Worm (Caenorhabditis elegans) whole organism, young adult: Measurements from ENCODE around the gene ech-9.

ENCODE experiments used
- B0035.1 ChIP-seq: sonication (generic microtip); optimal IDR thresholded peaks from 2 replicates; lab custom pipeline; 2016; ENCODE audit warnings: missing genetic modification characterization, mild to moderate bottlenecking, missing compliant biosample characterization, missing genotype, missing genetic modification reagents
- C17E4.6 ChIP-seq: fragments of 200-800 bp; sonication (Bioruptor generic); IDR thresholded peaks from 2 replicates; pipeline ENCODE4 v1.3.6; 2022; ENCODE audit warnings: missing genetic modification reagents, missing genetic modification characterization, missing compliant biosample characterization
- F10E7.11 ChIP-seq: sonication (generic microtip); optimal IDR thresholded peaks from 2 replicates; lab custom pipeline; 2017; ENCODE audit warnings: mild to moderate bottlenecking, missing genetic modification characterization, moderate library complexity, missing compliant biosample characterization
- F33H1.4 ChIP-seq: fragments of 200-800 bp; sonication (Bioruptor generic); IDR thresholded peaks from 2 replicates; pipeline ENCODE4 v1.3.6; 2022; ENCODE audit warnings: missing genetic modification reagents, missing genetic modification characterization, missing compliant biosample characterization
- K11D2.4 ChIP-seq: fragments of 200-800 bp; sonication (Bioruptor generic); IDR thresholded peaks from 2 replicates; pipeline ENCODE4 v1.3.6; 2022; ENCODE audit warnings: missing genetic modification reagents, missing genetic modification characterization, missing compliant biosample characterization
- T07F8.4 ChIP-seq: sonication (generic microtip); optimal IDR thresholded peaks from 2 replicates; lab custom pipeline; 2016; ENCODE audit warnings: mild to moderate bottlenecking, missing genetic modification characterization, moderate library complexity, missing compliant biosample characterization
- T26A5.8 ChIP-seq: sonication (generic microtip); optimal IDR thresholded peaks from 2 replicates; lab custom pipeline; 2016; ENCODE audit warnings: missing genetic modification characterization, missing compliant biosample characterization
- Y53G8AR.9 ChIP-seq: fragments of 200-800 bp; sonication (Bioruptor generic); conservative IDR thresholded peaks from 2 replicates; pipeline ENCODE4 v1.3.6; 2022; ENCODE audit warnings: missing genetic modification reagents, missing genetic modification characterization, missing compliant biosample characterization
- Y79H2A.3 ChIP-seq: fragments of 200-800 bp; sonication (Bioruptor generic); conservative IDR thresholded peaks from 2 replicates; pipeline ENCODE4 v1.3.6; 2022; ENCODE audit warnings: missing genetic modification reagents, missing genetic modification characterization, missing compliant biosample characterization
- aptf-2 ChIP-seq: fragments of 200-800 bp; sonication (Bioruptor generic); conservative IDR thresholded peaks from 2 replicates; pipeline ENCODE4 v1.3.6; 2022; ENCODE audit warnings: missing genetic modification reagents, missing genetic modification characterization, missing compliant biosample characterization
- aptf-3 ChIP-seq: fragments of 200-800 bp; sonication (Bioruptor generic); IDR thresholded peaks from 2 replicates; pipeline ENCODE4 v1.3.6; 2022; ENCODE audit warnings: missing genetic modification characterization, missing compliant biosample characterization
- athp-1 ChIP-seq: sonication (generic microtip); optimal IDR thresholded peaks from 2 replicates; lab custom pipeline; 2017; ENCODE audit warnings: mild to moderate bottlenecking, missing genetic modification characterization, missing compliant biosample characterization
- attf-5 ChIP-seq: fragments of 200-800 bp; sonication (Bioruptor generic); optimal IDR thresholded peaks from 2 replicates; lab custom pipeline; 2018; ENCODE audit warnings: mild to moderate bottlenecking, missing genetic modification characterization, missing compliant biosample characterization
- ccch-3 ChIP-seq: fragments of 200-800 bp; sonication (Bioruptor generic); optimal IDR thresholded peaks from 2 replicates; lab custom pipeline; 2018; ENCODE audit warnings: mild to moderate bottlenecking, missing genetic modification characterization, missing compliant biosample characterization
- cebp-1 ChIP-seq, 2 experiments: fragments of 200-800 bp in 1 of 2; sonication (Bioruptor generic) in 1 of 2; sonication (generic microtip) in 1 of 2; IDR thresholded peaks in 1 of 2; optimal IDR thresholded peaks in 1 of 2; 2 replicates each; pipeline versions ENCODE4 v1.3.6 to Lab custom; 2017 to 2022; ENCODE audit warnings: missing compliant biosample characterization in 2 of 2, missing genetic modification characterization in 2 of 2, mild to moderate bottlenecking in 1 of 2, missing genetic modification reagents in 1 of 2, moderate library complexity in 1 of 2
- cebp-2 ChIP-seq: fragments of 200-800 bp; sonication (Bioruptor generic); IDR thresholded peaks from 2 replicates; pipeline ENCODE4 v1.3.6; 2022; ENCODE audit warnings: missing genetic modification characterization, missing compliant biosample characterization
- dox-1 ChIP-seq: fragments of 200-800 bp; sonication (Bioruptor generic); IDR thresholded peaks from 2 replicates; pipeline ENCODE4 v1.3.6; 2022; ENCODE audit warnings: missing genetic modification reagents, missing genetic modification characterization, missing compliant biosample characterization
- dpl-1 ChIP-seq: fragments of 150-350 bp; optimal IDR thresholded peaks from 2 replicates; lab custom pipeline; 2014; ENCODE audit warnings: missing biosample characterization, missing genetic modification reagents, missing genetic modification characterization
- efl-1 ChIP-seq: fragments of 150-350 bp; optimal IDR thresholded peaks from 2 replicates; lab custom pipeline; 2014; ENCODE audit warnings: missing biosample characterization, missing genetic modification reagents, missing genetic modification characterization
- ekl-4 ChIP-seq: fragments of 200-800 bp; sonication (Bioruptor generic); IDR thresholded peaks from 2 replicates; pipeline ENCODE4 v1.3.6; 2022; ENCODE audit warnings: missing genetic modification reagents, missing genetic modification characterization, missing compliant biosample characterization
- ets-4 ChIP-seq: fragments of 200-800 bp; sonication (Bioruptor generic); optimal IDR thresholded peaks from 2 replicates; lab custom pipeline; 2018; ENCODE audit warnings: mild to moderate bottlenecking, missing genetic modification characterization, missing compliant biosample characterization
- him-1 ChIP-seq: sonication (generic microtip); optimal IDR thresholded peaks from 2 replicates; lab custom pipeline; 2016; ENCODE audit warnings: missing genotype, missing genetic modification reagents, missing genetic modification characterization, missing compliant biosample characterization
- hmg-20 ChIP-seq: fragments of 200-800 bp; sonication (Bioruptor generic); IDR thresholded peaks from 2 replicates; pipeline ENCODE4 v1.3.6; 2022; ENCODE audit warnings: missing genetic modification reagents, missing genetic modification characterization, missing compliant biosample characterization
- hsf-1 ChIP-seq: fragments of 200-800 bp; sonication (Bioruptor generic); IDR thresholded peaks from 2 replicates; pipeline ENCODE4 v1.3.6; 2022; ENCODE audit warnings: missing genetic modification reagents, missing genetic modification characterization, missing compliant biosample characterization
- lag-1 ChIP-seq: fragments of 200-800 bp; sonication (Bioruptor generic); IDR thresholded peaks from 2 replicates; pipeline ENCODE4 v1.3.6; 2022; ENCODE audit warnings: missing genetic modification reagents, missing genetic modification characterization, missing compliant biosample characterization
- let-607 ChIP-seq, 2 experiments: fragments of 200-800 bp in 1 of 2; sonication (Bioruptor generic) in 1 of 2; sonication (generic microtip) in 1 of 2; optimal IDR thresholded peaks; 2 replicates each; lab custom pipeline; 2016 to 2018; ENCODE audit warnings: mild to moderate bottlenecking in 2 of 2, missing compliant biosample characterization in 2 of 2, missing genetic modification characterization in 2 of 2, moderate library complexity in 2 of 2, missing genotype in 1 of 2
- lin-35 ChIP-seq, 3 experiments: fragments of 150-350 bp in 2 of 3; sonication (generic microtip) in 1 of 3; optimal IDR thresholded peaks; 2 replicates each; lab custom pipeline; 2014 to 2018; ENCODE audit warnings: missing biosample characterization in 3 of 3, missing genetic modification characterization in 3 of 3, missing genetic modification reagents in 3 of 3
- lsl-1 ChIP-seq: fragments of 200-800 bp; sonication (Bioruptor generic); optimal IDR thresholded peaks from 2 replicates; lab custom pipeline; 2018; ENCODE audit warnings: mild to moderate bottlenecking, missing genetic modification characterization, moderate library complexity, missing compliant biosample characterization
- madf-10 ChIP-seq: sonication (generic microtip); optimal IDR thresholded peaks from 2 replicates; lab custom pipeline; 2016; ENCODE audit warnings: mild to moderate bottlenecking, missing genetic modification characterization, missing compliant biosample characterization
- madf-6 ChIP-seq: fragments of 200-800 bp; sonication (Bioruptor generic); IDR thresholded peaks from 2 replicates; pipeline ENCODE4 v1.3.6; 2022; ENCODE audit warnings: missing genetic modification reagents, missing genetic modification characterization, missing compliant biosample characterization
- mel-28 ChIP-seq: sonication (generic microtip); optimal IDR thresholded peaks from 2 replicates; lab custom pipeline; 2016; ENCODE audit warnings: borderline replicate concordance, mild to moderate bottlenecking, missing genetic modification characterization, missing compliant biosample characterization
- nfya-2 ChIP-seq: fragments of 200-800 bp; sonication (Bioruptor generic); IDR thresholded peaks from 2 replicates; pipeline ENCODE4 v1.3.6; 2022; ENCODE audit warnings: missing genetic modification reagents, missing genetic modification characterization, missing compliant biosample characterization
- nhr-179 ChIP-seq: sonication (generic microtip); optimal IDR thresholded peaks from 2 replicates; lab custom pipeline; 2016; ENCODE audit warnings: mild to moderate bottlenecking, missing genetic modification characterization, missing compliant biosample characterization
- nhr-80 ChIP-seq: sonication (generic microtip); optimal IDR thresholded peaks from 2 replicates; lab custom pipeline; 2016; ENCODE audit warnings: missing genetic modification characterization, missing compliant biosample characterization
- rpc-1 ChIP-seq, 2 experiments: fragments of 150-350 bp in 1 of 2; sonication (generic microtip) in 1 of 2; optimal IDR thresholded peaks; 2 replicates each; lab custom pipeline; 2014 to 2018; ENCODE audit warnings: missing biosample characterization in 1 of 2, missing genetic modification characterization in 1 of 2, missing genetic modification reagents in 1 of 2, missing genotype in 1 of 2
- sptf-2 ChIP-seq: fragments of 200-800 bp; sonication (Bioruptor generic); optimal IDR thresholded peaks from 2 replicates; lab custom pipeline; 2018; ENCODE audit warnings: mild to moderate bottlenecking, missing genetic modification characterization, missing compliant biosample characterization
- tbp1 ChIP-seq: fragments of 200-800 bp; sonication (Bioruptor generic); optimal IDR thresholded peaks from 2 replicates; lab custom pipeline; 2018; ENCODE audit warnings: mild to moderate bottlenecking, missing genetic modification characterization, missing compliant biosample characterization
- zfh-2 ChIP-seq: fragments of 200-800 bp; sonication (Bioruptor generic); conservative IDR thresholded peaks from 2 replicates; pipeline ENCODE4 v1.3.6; 2022; ENCODE audit warnings: missing genetic modification reagents, missing genetic modification characterization, missing compliant biosample characterization
- ztf-18 ChIP-seq: sonication (generic microtip); optimal IDR thresholded peaks from 2 replicates; lab custom pipeline; 2016; ENCODE audit warnings: missing genotype, mild to moderate bottlenecking, missing genetic modification characterization, missing compliant biosample characterization
- ztf-22 ChIP-seq: fragments of 200-800 bp; sonication (Bioruptor generic); optimal IDR thresholded peaks from 2 replicates; lab custom pipeline; 2018; ENCODE audit warnings: mild to moderate bottlenecking, missing genetic modification characterization, moderate library complexity, missing compliant biosample characterization
- ztf-25 ChIP-seq: fragments of 200-800 bp; sonication (Bioruptor generic); IDR thresholded peaks from 2 replicates; pipeline ENCODE4 v1.3.6; 2022; ENCODE audit warnings: missing genetic modification reagents, missing genetic modification characterization, missing compliant biosample characterization
- ztf-26 ChIP-seq: sonication (generic microtip); optimal IDR thresholded peaks from 2 replicates; lab custom pipeline; 2017; ENCODE audit warnings: missing genetic modification characterization, missing compliant biosample characterization
- ztf-28 ChIP-seq: fragments of 200-800 bp; sonication (Bioruptor generic); IDR thresholded peaks from 2 replicates; pipeline ENCODE4 v1.3.6; 2022; ENCODE audit warnings: missing genetic modification reagents, missing genetic modification characterization, missing compliant biosample characterization

The ech-9 gene

DNA sequence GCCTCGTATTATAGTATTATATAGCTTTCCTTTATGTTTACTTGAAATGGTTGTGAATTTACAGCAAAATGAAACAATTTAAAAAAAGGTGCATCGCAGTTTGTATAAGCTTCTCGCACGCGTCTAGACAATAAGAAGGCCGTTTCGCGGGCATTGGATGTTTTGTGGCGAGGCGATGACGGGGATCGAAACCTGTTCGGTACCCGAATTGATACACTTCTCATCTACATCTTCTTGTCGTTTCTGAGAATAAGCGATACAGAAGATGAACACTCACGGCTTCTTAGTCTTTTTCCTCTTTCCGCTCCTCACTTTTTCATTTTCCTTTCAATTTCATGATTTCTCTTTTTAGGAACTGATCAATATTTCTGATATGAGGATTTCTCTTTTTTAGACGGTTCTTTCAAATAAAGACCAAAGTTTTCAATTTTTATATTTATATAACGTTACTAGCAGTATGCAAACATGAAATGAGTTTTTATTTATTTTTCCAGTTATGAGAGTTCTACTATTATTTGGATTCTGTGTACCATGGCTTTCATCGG, 10.6 kb upstream of the ech-9 start, which contains the start of gene F01G10.10 (continued):
- TF ChIP-seq ztf-22 (GFP tag; lab: Kevin White, UChicago) (peak; percentile 17), C17E4.6 (GFP tag; lab: Robert Waterston, UW) (peak; percentile 37; the same call in 1 of the 2 replicates), Y79H2A.3 (GFP tag; lab: Robert Waterston, UW) (peak; percentile 61; the same call in 1 of the 2 replicates), cebp-2 (GFP tag; lab: Robert Waterston, UW) (no peak), ztf-25 (GFP tag; lab: Robert Waterston, UW) (0 out of 2 replicates have a peak, but pooled peaks have one; percentile 64), tbp1 (peak; percentile 1), zfh-2 (GFP tag; lab: Robert Waterston, UW) (no peak)
- TF ChIP-seq, all 124 proteins: peak for 39

DNA sequence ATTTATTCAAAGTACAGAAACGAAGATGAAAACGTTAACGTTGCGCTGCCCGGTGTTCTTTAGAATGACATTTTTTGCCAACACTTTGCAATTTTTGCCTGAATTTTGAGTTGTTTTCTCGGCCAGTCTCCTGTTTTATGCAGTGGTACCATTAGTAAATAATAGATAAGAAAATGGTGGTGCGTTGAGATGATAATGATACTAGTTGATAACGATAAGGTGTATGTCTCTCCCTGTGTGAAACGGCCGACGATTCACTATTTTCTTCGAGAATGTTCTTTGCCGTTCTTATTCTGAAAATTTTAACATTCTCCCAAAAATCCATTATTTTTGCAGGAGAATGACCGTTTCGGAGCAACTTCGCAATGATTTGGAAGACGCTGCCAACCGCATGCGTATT, 8.1 kb upstream of the ech-9 start, which contains the start of gene tkt-1:
TSS of gene tkt-1 (plus strand) at position 337 of the 400 bp plus-strand sequence.
- TF ChIP-seq nhr-80 (tag; lab: Kevin White, UChicago), result peak; percentile 74
- peak; percentile 26 for TF ChIP-seq ets-4 (GFP tag; lab: Kevin White, UChicago)
- no peak for TF ChIP-seq ztf-25 (GFP tag; lab: Robert Waterston, UW)
- peak; percentile 10 for TF ChIP-seq tbp1
- no peak for TF ChIP-seq K11D2.4 (GFP tag; lab: Robert Waterston, UW)
- no peak for TF ChIP-seq sptf-2
- no peak for TF ChIP-seq lsl-1
- no peak for TF ChIP-seq let-607 (tag; optimal IDR thresholded peaks at IDR 0.05; lab: Kevin White, UChicago)
- no peak for TF ChIP-seq T07F8.4 (tag; lab: Kevin White, UChicago)
- peak; percentile 74 for TF ChIP-seq hsf-1 (GFP tag; lab: Robert Waterston, UW)
- no peak for TF ChIP-seq cebp-1 (GFP tag; IDR thresholded peaks at IDR 0.05; lab: Robert Waterston, UW)
- TF ChIP-seq cebp-1 (tag; optimal IDR thresholded peaks at IDR 0.05; lab: Kevin White, UChicago), result peak; percentile 4
- TF ChIP-seq lag-1 (GFP tag; lab: Robert Waterston, UW), result no peak
- TF ChIP-seq athp-1 (tag; lab: Kevin White, UChicago), result no peak
- no peak for TF ChIP-seq madf-6 (GFP tag; lab: Robert Waterston, UW)
- TF ChIP-seq ztf-26 (tag; lab: Kevin White, UChicago), result no peak
- no peak for TF ChIP-seq rpc-1 (optimal IDR thresholded peaks at IDR 0.05; lab: Kevin White, UChicago)
- TF ChIP-seq rpc-1 (tag; optimal IDR thresholded peaks at IDR 0.05; lab: Kevin White, UChicago), result no peak
- 0 out of 2 replicates have a peak, but pooled peaks have one; percentile 40 for TF ChIP-seq ekl-4 (GFP tag; lab: Robert Waterston, UW)
- TF ChIP-seq lin-35 (GFP tag; optimal IDR thresholded peaks at IDR 0.05; lab: Kevin White, UChicago), result no peak
- no peak for TF ChIP-seq dpl-1 (GFP tag; lab: Kevin White, UChicago)
- no peak for TF ChIP-seq nhr-179 (tag; lab: Kevin White, UChicago)
- no peak for TF ChIP-seq B0035.1 (tag; lab: Kevin White, UChicago)
- TF ChIP-seq, all 124 proteins: peak for 6

DNA sequence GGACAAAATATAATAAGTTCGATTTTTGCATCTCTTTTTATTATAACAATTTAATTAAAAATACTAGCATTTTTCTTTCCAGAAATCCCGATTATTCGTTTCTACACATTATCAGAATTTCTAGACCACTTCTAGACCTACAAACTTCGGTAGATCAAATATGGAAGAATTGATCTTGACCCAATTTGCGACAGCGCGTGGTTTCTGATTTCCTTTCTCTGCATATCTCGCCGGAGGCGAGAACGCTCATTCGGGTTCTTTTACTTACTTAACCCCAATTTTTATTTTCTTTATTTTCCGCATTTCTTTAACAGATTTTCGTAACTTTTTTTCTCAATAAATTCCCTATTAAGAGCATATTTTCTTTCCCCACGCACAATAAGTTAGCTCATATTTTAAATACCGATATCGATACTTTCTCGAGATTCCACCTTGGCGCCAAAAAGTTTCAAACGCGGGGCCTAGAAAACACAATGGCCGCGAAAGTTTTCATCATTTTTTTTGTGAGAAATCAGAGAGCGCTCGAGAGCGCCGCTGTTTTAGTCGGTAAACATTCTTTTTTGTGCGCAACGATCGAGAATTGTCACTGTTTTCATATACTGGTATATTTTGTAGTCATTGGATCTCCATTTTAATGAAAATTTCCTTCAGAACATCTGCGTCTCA, 7.5 kb upstream of the ech-9 start:
- no peak for TF ChIP-seq ztf-18 (tag; lab: Kevin White, UChicago)
- no peak for TF ChIP-seq K11D2.4 (GFP tag; lab: Robert Waterston, UW)
- TF ChIP-seq attf-5, result no peak
- TF ChIP-seq aptf-2 (GFP tag; lab: Robert Waterston, UW), result no peak
- no peak for TF ChIP-seq nfya-2 (GFP tag; lab: Robert Waterston, UW)
- no peak for TF ChIP-seq him-1 (tag; lab: Kevin White, UChicago)
- no peak for TF ChIP-seq ztf-28 (GFP tag; lab: Robert Waterston, UW)
- TF ChIP-seq ccch-3 (GFP tag; lab: Kevin White, UChicago), result no peak
- TF ChIP-seq ets-4 (GFP tag; lab: Kevin White, UChicago), result no peak
- no peak for TF ChIP-seq madf-10
- no peak for TF ChIP-seq Y53G8AR.9 (GFP tag; lab: Robert Waterston, UW)
- TF ChIP-seq hmg-20 (GFP tag; lab: Robert Waterston, UW), result no peak
- no peak for TF ChIP-seq T26A5.8
- TF ChIP-seq tbp1, result no peak
- TF ChIP-seq F33H1.4, result no peak
- TF ChIP-seq aptf-3 (GFP tag; lab: Robert Waterston, UW), result no peak
- no peak for TF ChIP-seq F10E7.11
- TF ChIP-seq efl-1 (GFP tag; lab: Kevin White, UChicago), result peak; percentile 81
- TF ChIP-seq lin-35 (GFP tag; optimal IDR thresholded peaks at IDR 0.05; lab: Kevin White, UChicago), result peak in 1 of 3 experiments; percentile 59
- TF ChIP-seq mel-28, result no peak
- TF ChIP-seq dox-1 (GFP tag; lab: Robert Waterston, UW), result peak; percentile 62; the same call in 1 of the 2 replicates
